Fruit fly (Drosophila melanogaster): Measurements from ENCODE around the gene CG15210.

The CG15210 gene

dm6 chrX:10877087-10877935, 38.3 kb downstream of the CG15210 start, which contains the start of gene CG1637 (continued):
- TF ChIP-seq az2 (GFP tag; optimal IDR thresholded peaks at IDR 0.05) = peak; percentile 6
- no peak for TF ChIP-seq Usf (GFP tag; optimal IDR thresholded peaks at IDR 0.05)
- peak; percentile 75 for TF ChIP-seq amos (GFP tag; IDR thresholded peaks at IDR 0.05; ENCODE audit: partially characterized antibody)
- no peak for TF ChIP-seq CG10565 (GFP tag; optimal IDR thresholded peaks at IDR 0.05)
- peak; percentile 64 for TF ChIP-seq MESR4 (GFP tag; optimal IDR thresholded peaks at IDR 0.05)
- TF ChIP-seq emc (GFP tag; optimal IDR thresholded peaks at IDR 0.05) = no peak
- no peak for TF ChIP-seq CG8388 (GFP tag; optimal IDR thresholded peaks at IDR 0.05)
- peak; percentile 45 for TF ChIP-seq inv (GFP tag; IDR thresholded peaks at IDR 0.05; ENCODE audit: partially characterized antibody)
- TF ChIP-seq Mad (GFP tag; optimal IDR thresholded peaks at IDR 0.05) = no peak
- TF ChIP-seq CG17186 (GFP tag; optimal IDR thresholded peaks at IDR 0.05) = peak; percentile 35
- TF ChIP-seq CG11085 (GFP tag; IDR thresholded peaks at IDR 0.05) = no peak
- peak; percentile 16 for TF ChIP-seq CG14710 (tag; optimal IDR thresholded peaks at IDR 0.05)
- TF ChIP-seq Tbp (GFP tag; optimal IDR thresholded peaks at IDR 0.05) = no peak
- TF ChIP-seq CG3847 (GFP tag; IDR thresholded peaks at IDR 0.05) = 0 out of 2 replicates have a peak, but pooled peaks have one; percentile 14
- peak; percentile 73 for TF ChIP-seq CG4617 (GFP tag; optimal IDR thresholded peaks at IDR 0.05; ENCODE audit: borderline replicate concordance)
- TF ChIP-seq gfzf (GFP tag; optimal IDR thresholded peaks at IDR 0.05) = peak; percentile 82
- TF ChIP-seq CG1529 (GFP tag; optimal IDR thresholded peaks at IDR 0.05) = no peak
- no peak for TF ChIP-seq ind (GFP tag; optimal IDR thresholded peaks at IDR 0.05)
- TF ChIP-seq ac (GFP tag; optimal IDR thresholded peaks at IDR 0.05) = no peak
- TF ChIP-seq Dek (tag; optimal IDR thresholded peaks at IDR 0.05) = no peak
- TF ChIP-seq CG2116 (GFP tag; optimal IDR thresholded peaks at IDR 0.05) = peak; percentile 64
- TF ChIP-seq CG11247 (GFP tag; IDR thresholded peaks at IDR 0.05) = no peak
- peak; percentile 42 for TF ChIP-seq dmrt99B (tag; optimal IDR thresholded peaks at IDR 0.05)
- TF ChIP-seq Deaf1 (tag; optimal IDR thresholded peaks at IDR 0.05) = no peak
- TF ChIP-seq CG13775 (GFP tag; optimal IDR thresholded peaks at IDR 0.05) = no peak
- peak; percentile 96 for TF ChIP-seq CG9437 (GFP tag; optimal IDR thresholded peaks at IDR 0.05)
- no peak for TF ChIP-seq CG4404 (GFP tag; IDR thresholded peaks at IDR 0.05)
- TF ChIP-seq CG34422 (GFP tag; IDR thresholded peaks at IDR 0.05) = no peak
- TF ChIP-seq crol (GFP tag; IDR thresholded peaks at IDR 0.05) = no peak
- TF ChIP-seq MBD-R2 (GFP tag; IDR thresholded peaks at IDR 0.05) = peak; percentile 70
- TF ChIP-seq ase (GFP tag; IDR thresholded peaks at IDR 0.05) = no peak
- no peak for TF ChIP-seq CG6683 (GFP tag; optimal IDR thresholded peaks at IDR 0.05)
- peak; percentile 54 for TF ChIP-seq CG34224 (GFP tag; IDR thresholded peaks at IDR 0.05; ENCODE audit: partially characterized antibody)
- no peak for TF ChIP-seq Max (GFP tag; optimal IDR thresholded peaks at IDR 0.05)
- no peak for TF ChIP-seq CG1233 (GFP tag; optimal IDR thresholded peaks at IDR 0.05)
- no peak for TF ChIP-seq Optix (GFP tag; IDR thresholded peaks at IDR 0.05)
- no peak for TF ChIP-seq CG16779 (GFP tag; IDR thresholded peaks at IDR 0.05)
- TF ChIP-seq CG18011 (GFP tag; optimal IDR thresholded peaks at IDR 0.05) = no peak
- TF ChIP-seq Opbp (GFP tag; IDR thresholded peaks at IDR 0.05; ENCODE audit: partially characterized antibody) = peak; percentile 70; the same call in 2 of the 3 replicates
- TF ChIP-seq CHES-1-like (GFP tag; optimal IDR thresholded peaks at IDR 0.05) = no peak
- peak; percentile 64 for TF ChIP-seq Sry-δ (GFP tag; optimal IDR thresholded peaks at IDR 0.05)
- no peak for TF ChIP-seq CG8478 (optimal IDR thresholded peaks at IDR 0.05)
- peak; percentile 67 for TF ChIP-seq CG6791 (GFP tag; IDR thresholded peaks at IDR 0.05; ENCODE audit: partially characterized antibody)
- TF ChIP-seq CG13287 (GFP tag; IDR thresholded peaks at IDR 0.05; ENCODE audit: partially characterized antibody) = peak; percentile 78
- peak; percentile 62 for TF ChIP-seq zf30C (GFP tag; optimal IDR thresholded peaks at IDR 0.05)
- TF ChIP-seq sd (tag; optimal IDR thresholded peaks at IDR 0.05) = no peak

All from whole organism, embryonic.